Worm (Caenorhabditis elegans): ENCODE measurements around the gene Y57G7A.5.

Gene Y57G7A.5

ce11 chrII:1246855-1247259 is 28.5 kb downstream of the Y57G7A.5 start (continued):
- TF ChIP-seq him-1 (tag; optimal IDR thresholded peaks at IDR 0.05) (no peak), hlh-12 (tag; optimal IDR thresholded peaks at IDR 0.05) (no peak), B0261.1 (tag; optimal IDR thresholded peaks at IDR 0.05) (no peak), C06A6.2 (GFP tag; conservative IDR thresholded peaks at IDR 0.05) (peak; percentile 62), tbp1 (GFP tag; optimal IDR thresholded peaks at IDR 0.05) (peak; percentile 28), ztf-26 (tag; optimal IDR thresholded peaks at IDR 0.05) (peak; percentile 69), F55B11.4 (tag; optimal IDR thresholded peaks at IDR 0.05; ENCODE audit: borderline replicate concordance, insufficient read depth) (no peak), dpff-1 (tag; optimal IDR thresholded peaks at IDR 0.05) (no peak), ztf-3 (GFP tag; optimal IDR thresholded peaks at IDR 0.05) (no peak), ekl-4 (GFP tag; IDR thresholded peaks at IDR 0.05) (peak; percentile 39; the same call in 1 of the 2 replicates), F22D6.2 (tag; optimal IDR thresholded peaks at IDR 0.05) (no peak), let-607 (tag; optimal IDR thresholded peaks at IDR 0.05) (peak in 1 of 2 experiments; percentile 28), B0336.3 (GFP tag; IDR thresholded peaks at IDR 0.05) (peak; percentile 83; the same call in 1 of the 2 replicates), ceh-58 (GFP tag; IDR thresholded peaks at IDR 0.05) (no peak), snpc-1.1 (tag; optimal IDR thresholded peaks at IDR 0.05; ENCODE audit: insufficient read depth) (no peak), aptf-2 (GFP tag; conservative IDR thresholded peaks at IDR 0.05) (no peak), zim-3 (tag; optimal IDR thresholded peaks at IDR 0.05) (no peak), nfya-1 (tag; optimal IDR thresholded peaks at IDR 0.05; ENCODE audit: borderline replicate concordance, insufficient read depth) (no peak), bed-1 (GFP tag; IDR thresholded peaks at IDR 0.05) (no peak), K12H6.12 (tag; optimal IDR thresholded peaks at IDR 0.05) (peak; percentile 60), ztf-22 (GFP tag; optimal IDR thresholded peaks at IDR 0.05) (no peak), xnd-1 (tag; optimal IDR thresholded peaks at IDR 0.05) (no peak), ztf-18 (tag; optimal IDR thresholded peaks at IDR 0.05) (peak; percentile 32), somi-1 (GFP tag; optimal IDR thresholded peaks at IDR 0.05) (no peak), F57C9.4 (tag; optimal IDR thresholded peaks at IDR 0.05) (no peak), F57A8.1 (GFP tag; optimal IDR thresholded peaks at IDR 0.05) (no peak), chd-7 (tag; optimal IDR thresholded peaks at IDR 0.05) (peak; percentile 72), ceh-79 (tag; optimal IDR thresholded peaks at IDR 0.05) (no peak), attf-3 (GFP tag; conservative IDR thresholded peaks at IDR 0.05) (no peak), nhr-27 (tag; optimal IDR thresholded peaks at IDR 0.05) (no peak), efl-1 (GFP tag; optimal IDR thresholded peaks at IDR 0.05) (peak; percentile 41), C17E4.6 (GFP tag; IDR thresholded peaks at IDR 0.05) (no peak), fkh-3 (tag; optimal IDR thresholded peaks at IDR 0.05) (no peak), Y53F4B.3 (GFP tag; IDR thresholded peaks at IDR 0.05) (no peak), attf-5 (GFP tag; optimal IDR thresholded peaks at IDR 0.05) (peak; percentile 54), B0019.2 (GFP tag; conservative IDR thresholded peaks at IDR 0.05) (no peak), T07F8.4 (tag; optimal IDR thresholded peaks at IDR 0.05) (no peak)

ce11 chrII:1245783-1246182 is 29.6 kb downstream of the Y57G7A.5 start:
- TF ChIP-seq aptf-3 (GFP tag; IDR thresholded peaks at IDR 0.05), result no peak
- TF ChIP-seq ets-4 (GFP tag; optimal IDR thresholded peaks at IDR 0.05), result no peak
- no peak for TF ChIP-seq sdz-38 (tag; optimal IDR thresholded peaks at IDR 0.05)
- TF ChIP-seq nhr-80 (tag; optimal IDR thresholded peaks at IDR 0.05), result no peak
- TF ChIP-seq F52B5.7 (tag; optimal IDR thresholded peaks at IDR 0.05), result no peak
- TF ChIP-seq ama-1 (optimal IDR thresholded peaks at IDR 0.05), result no peak
- no peak for TF ChIP-seq ama-1 (GFP tag; optimal IDR thresholded peaks at IDR 0.05)
- TF ChIP-seq sea-2 (GFP tag; IDR thresholded peaks at IDR 0.05), result no peak
- TF ChIP-seq efl-1 (GFP tag; optimal IDR thresholded peaks at IDR 0.05), result no peak
- TF ChIP-seq ZK185.1 (tag; optimal IDR thresholded peaks at IDR 0.05; ENCODE audit: poor library complexity, severe bottlenecking), result no peak
- TF ChIP-seq tbx-9 (tag; optimal IDR thresholded peaks at IDR 0.05; ENCODE audit: borderline replicate concordance), result no peak
- TF ChIP-seq mxl-1 (tag; optimal IDR thresholded peaks at IDR 0.05), result no peak
- no peak for TF ChIP-seq pbrm-1 (GFP tag; IDR thresholded peaks at IDR 0.05)
- TF ChIP-seq nfyb-1 (GFP tag; IDR thresholded peaks at IDR 0.05), result no peak
- no peak for TF ChIP-seq C17E4.6 (GFP tag; IDR thresholded peaks at IDR 0.05)

All from whole organism, young adult.